Worm (Caenorhabditis elegans) whole organism, midembryonic: Measurements from ENCODE around the gene F14D12.1.

Source experiments
- T22C8.4 ChIP-seq: fragments of 200-800 bp; sonication (Bioruptor generic); IDR thresholded peaks from 2 replicates; pipeline ENCODE4 v1.3.6; 2022; ENCODE audit warnings: missing genetic modification characterization, missing compliant biosample characterization
- cog-1 ChIP-seq: sonication (generic microtip); optimal IDR thresholded peaks from 2 replicates; lab custom pipeline; 2016; ENCODE audit warnings: missing genetic modification characterization, missing compliant biosample characterization
- flt-1 ChIP-seq: fragments of 200-800 bp; sonication (Bioruptor generic); IDR thresholded peaks from 2 replicates; pipeline ENCODE4 v1.3.6; 2022; ENCODE audit warnings: missing genetic modification characterization, missing compliant biosample characterization
- klf-2 ChIP-seq: fragments of 200-800 bp; sonication (Bioruptor generic); conservative IDR thresholded peaks from 2 replicates; pipeline ENCODE4 v1.3.6; 2022; ENCODE audit warnings: missing genetic modification reagents, missing genetic modification characterization, missing compliant biosample characterization
- med-1 ChIP-seq: sonication (generic microtip); optimal IDR thresholded peaks from 2 replicates; lab custom pipeline; 2017; ENCODE audit warnings: missing genetic modification characterization, mild to moderate bottlenecking, missing compliant biosample characterization, antibody characterized with exemption, missing genetic modification reagents; ENCODE audit not compliant: insufficient read depth
- ref-1 ChIP-seq: fragments of 200-800 bp; sonication (Bioruptor generic); conservative IDR thresholded peaks from 2 replicates; pipeline ENCODE4 v1.3.6; 2022; ENCODE audit warnings: missing genetic modification reagents, missing genetic modification characterization, missing compliant biosample characterization
- tab-1 ChIP-seq: fragments of 200-800 bp; sonication (Bioruptor generic); IDR thresholded peaks from 2 replicates; pipeline ENCODE4 v1.3.6; 2022; ENCODE audit warnings: missing genetic modification characterization, missing compliant biosample characterization
- ztf-23 ChIP-seq: fragments of 200-800 bp; sonication (Bioruptor generic); IDR thresholded peaks from 2 replicates; pipeline ENCODE4 v1.3.6; 2022; ENCODE audit warnings: missing genetic modification reagents, missing genetic modification characterization, missing compliant biosample characterization
- ztf-29 ChIP-seq: fragments of 200-800 bp; sonication (Bioruptor generic); IDR thresholded peaks from 2 replicates; pipeline ENCODE4 v1.3.6; 2022; ENCODE audit warnings: missing genetic modification reagents, missing genetic modification characterization, missing compliant biosample characterization

Gene F14D12.1

ce11 chrX:5603338-5603816 lies at the start of gene F14D12.1:
F14D12.1 (plus strand) TSS chrX:5603766.
- no peak for TF ChIP-seq med-1 (GFP tag; lab: Kevin White, UChicago)
- no peak for TF ChIP-seq tab-1 (GFP tag; lab: Robert Waterston, UW)
- TF ChIP-seq cog-1 (tag; lab: Kevin White, UChicago): no peak
- no peak for TF ChIP-seq ztf-23 (GFP tag; lab: Robert Waterston, UW)
- no peak for TF ChIP-seq klf-2 (GFP tag; lab: Robert Waterston, UW)
- no peak for TF ChIP-seq ztf-29 (GFP tag; lab: Robert Waterston, UW)

DNA sequence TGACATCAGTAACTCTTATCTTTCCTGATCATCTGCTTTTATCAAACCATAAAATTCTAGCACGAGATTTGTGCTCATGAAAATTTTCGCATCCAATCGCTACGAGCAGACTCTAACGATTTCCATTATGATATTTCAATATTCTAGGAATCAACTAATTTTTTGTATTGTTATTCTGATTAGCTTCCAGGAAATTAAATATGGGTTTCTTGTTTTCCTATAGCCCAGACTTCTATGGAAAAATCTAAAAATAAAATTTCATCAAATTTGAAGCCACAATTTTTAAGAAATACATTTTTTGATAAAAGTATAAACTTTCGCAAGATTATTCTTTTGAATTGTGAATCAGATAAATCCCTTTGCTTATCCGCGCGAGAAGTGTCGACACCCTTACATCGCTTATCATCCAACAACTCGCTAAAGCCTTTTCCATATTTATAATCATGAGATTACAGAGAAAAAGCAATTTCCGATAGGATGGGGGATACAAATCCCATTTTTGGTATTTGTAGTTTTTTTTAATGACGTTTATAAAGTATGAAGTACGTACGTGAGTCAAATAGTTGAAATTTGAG lies 48.4 kb upstream of the F14D12.1 start:
- TF ChIP-seq cog-1 (tag; lab: Kevin White, UChicago) (no peak), T22C8.4 (GFP tag; lab: Robert Waterston, UW) (no peak), ztf-23 (GFP tag; lab: Robert Waterston, UW) (no peak), ztf-29 (GFP tag; lab: Robert Waterston, UW) (no peak), med-1 (GFP tag; lab: Kevin White, UChicago) (no peak), klf-2 (GFP tag; lab: Robert Waterston, UW) (no peak), ref-1 (GFP tag; lab: Robert Waterston, UW) (no peak)

DNA sequence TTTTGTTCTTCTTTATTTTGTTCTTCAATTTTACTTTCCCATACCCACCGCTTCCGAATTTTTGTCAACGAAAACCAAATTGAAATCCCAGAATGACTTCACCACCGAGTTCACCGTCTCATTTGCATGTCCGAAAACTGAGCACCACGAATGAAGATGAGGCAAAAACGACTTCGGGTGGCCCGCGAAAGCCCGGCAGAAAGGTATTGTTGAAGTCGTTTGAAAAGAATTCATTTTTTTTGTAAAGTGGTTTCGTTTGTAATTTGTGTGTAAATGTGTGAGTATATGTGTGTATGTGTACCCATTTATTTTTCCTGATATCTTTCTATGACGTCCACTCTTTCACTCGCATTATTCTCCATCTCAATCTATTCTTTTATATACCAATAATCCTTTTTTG lies 45.6 kb upstream of the F14D12.1 start, which contains the start of gene C38C5.1:
TSS of gene C38C5.1 (plus strand) at position 90 of the 400 bp plus-strand sequence.
- TF ChIP-seq cog-1 (tag; lab: Kevin White, UChicago) (no peak), flt-1 (GFP tag; lab: Robert Waterston, UW) (no peak), T22C8.4 (GFP tag; lab: Robert Waterston, UW) (no peak), ref-1 (GFP tag; lab: Robert Waterston, UW) (no peak), klf-2 (GFP tag; lab: Robert Waterston, UW) (no peak), ztf-29 (GFP tag; lab: Robert Waterston, UW) (no peak), ztf-23 (GFP tag; lab: Robert Waterston, UW) (no peak), tab-1 (GFP tag; lab: Robert Waterston, UW) (no peak), med-1 (GFP tag; lab: Kevin White, UChicago) (no peak)

- TF ChIP-seq ref-1 (GFP tag; lab: Robert Waterston, UW): no peak
- no peak for TF ChIP-seq tab-1 (GFP tag; lab: Robert Waterston, UW)
- TF ChIP-seq T22C8.4 (GFP tag; lab: Robert Waterston, UW): no peak
- TF ChIP-seq ztf-23 (GFP tag; lab: Robert Waterston, UW): no peak
- no peak for TF ChIP-seq klf-2 (GFP tag; lab: Robert Waterston, UW)
- no peak for TF ChIP-seq med-1 (GFP tag; lab: Kevin White, UChicago)
- TF ChIP-seq ztf-29 (GFP tag; lab: Robert Waterston, UW): no peak
- TF ChIP-seq flt-1 (GFP tag; lab: Robert Waterston, UW): no peak
- no peak for TF ChIP-seq cog-1 (tag; lab: Kevin White, UChicago)
These were observed 38.1 kb upstream of the F14D12.1 start for ce11 chrX:5565478-5565877.

- TF ChIP-seq med-1 (GFP tag; lab: Kevin White, UChicago) (no peak), klf-2 (GFP tag; lab: Robert Waterston, UW) (no peak), T22C8.4 (GFP tag; lab: Robert Waterston, UW) (no peak), tab-1 (GFP tag; lab: Robert Waterston, UW) (no peak), ztf-29 (GFP tag; lab: Robert Waterston, UW) (no peak), ztf-23 (GFP tag; lab: Robert Waterston, UW) (no peak)
These were observed 36.1 kb upstream of the F14D12.1 start, which contains the start of gene mec-2 for ce11 chrX:5567454-5567853. mec-2 (plus strand) TSS chrX:5567754.

ce11 chrX:5572638-5573037 lies 30.9 kb upstream of the F14D12.1 start:
- TF ChIP-seq ztf-23 (GFP tag; lab: Robert Waterston, UW) (no peak), ref-1 (GFP tag; lab: Robert Waterston, UW) (no peak), med-1 (GFP tag; lab: Kevin White, UChicago) (no peak), ztf-29 (GFP tag; lab: Robert Waterston, UW) (no peak), cog-1 (tag; lab: Kevin White, UChicago) (no peak), T22C8.4 (GFP tag; lab: Robert Waterston, UW) (no peak), tab-1 (GFP tag; lab: Robert Waterston, UW) (no peak), klf-2 (GFP tag; lab: Robert Waterston, UW) (no peak), flt-1 (GFP tag; lab: Robert Waterston, UW) (no peak)

- no peak for TF ChIP-seq ref-1 (GFP tag; lab: Robert Waterston, UW)
- no peak for TF ChIP-seq tab-1 (GFP tag; lab: Robert Waterston, UW)
- no peak for TF ChIP-seq T22C8.4 (GFP tag; lab: Robert Waterston, UW)
- no peak for TF ChIP-seq klf-2 (GFP tag; lab: Robert Waterston, UW)
- TF ChIP-seq cog-1 (tag; lab: Kevin White, UChicago): no peak
- no peak for TF ChIP-seq flt-1 (GFP tag; lab: Robert Waterston, UW)
These were observed 23.8 kb upstream of the F14D12.1 start for ce11 chrX:5579714-5580265.

- TF ChIP-seq cog-1 (tag; lab: Kevin White, UChicago) (peak; percentile 80), flt-1 (GFP tag; lab: Robert Waterston, UW) (peak; percentile 49; the same call in 1 of the 2 replicates), ztf-23 (GFP tag; lab: Robert Waterston, UW) (no peak), ztf-29 (GFP tag; lab: Robert Waterston, UW) (0 out of 2 replicates have a peak, but pooled peaks have one; percentile 31)
These were observed 11.7 kb upstream of the F14D12.1 start for ce11 chrX:5591830-5592229.
